Worm (Caenorhabditis elegans): ENCODE measurements around the gene T19D2.13.

- TF ChIP-seq unc-62 (GFP tag; optimal IDR thresholded peaks at IDR 0.05) (no peak), unc-30 (tag; optimal IDR thresholded peaks at IDR 0.05) (no peak), hlh-4 (tag; optimal IDR thresholded peaks at IDR 0.05) (no peak), nhr-76 (tag; optimal IDR thresholded peaks at IDR 0.05) (no peak), unc-86 (tag; optimal IDR thresholded peaks at IDR 0.05) (no peak), nhr-90 (tag; optimal IDR thresholded peaks at IDR 0.05; ENCODE audit: poor library complexity) (no peak), elt-3 (tag; optimal IDR thresholded peaks at IDR 0.05) (no peak), ceh-90 (tag; optimal IDR thresholded peaks at IDR 0.05) (no peak), fkh-10 (GFP tag; optimal IDR thresholded peaks at IDR 0.05) (no peak), nhr-11 (tag; optimal IDR thresholded peaks at IDR 0.05) (no peak), lsy-2 (tag; optimal IDR thresholded peaks at IDR 0.05) (no peak)
Measured at ce11 chrX:3938950-3939349, 3.2 kb downstream of the T19D2.13 start, which contains the start of gene T19D2.3.
